Fruit fly (Drosophila melanogaster): ENCODE results near the gene Six4.
A peak's percentile ranks its signal among the peaks of the same experiment; 100 is the strongest.

The Six4 gene

DNA sequence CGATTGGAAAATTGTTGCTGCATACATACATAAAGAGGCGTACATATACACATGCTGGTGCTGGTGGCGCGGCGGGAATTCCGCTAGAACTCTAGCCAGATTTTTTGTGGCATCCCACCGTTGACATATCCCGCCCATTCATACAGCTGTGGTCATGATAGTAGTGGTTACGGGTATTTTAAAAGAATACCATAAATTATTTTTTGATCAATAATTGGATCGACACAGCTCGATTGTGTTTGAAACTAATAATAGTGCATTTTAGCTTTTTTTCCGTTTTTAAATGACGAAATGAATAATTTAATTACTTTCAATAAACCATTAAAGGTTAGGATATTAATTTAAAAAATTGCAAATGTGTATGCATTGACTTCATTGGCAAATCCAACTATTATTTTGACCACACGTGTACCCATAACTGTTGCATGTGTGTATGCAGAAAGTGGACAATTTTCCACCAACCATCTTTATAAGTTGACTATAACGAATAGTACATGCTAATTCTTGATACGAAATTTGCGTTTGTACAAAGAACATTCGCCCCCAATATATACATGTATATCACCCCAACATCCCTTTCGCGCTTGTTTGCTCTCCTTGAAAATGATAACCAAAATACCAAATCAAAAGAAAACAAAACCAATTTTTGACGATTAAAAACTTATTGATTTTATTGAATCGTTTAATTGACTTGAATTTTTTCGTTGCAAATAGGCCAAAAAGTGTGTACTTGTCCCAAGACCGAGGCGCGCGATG lies 20.5 kb downstream of the Six4 start:
- no peak for TF ChIP-seq CTCF (optimal IDR thresholded peaks at IDR 0.05)
- no peak for TF ChIP-seq CG8478 (optimal IDR thresholded peaks at IDR 0.05)

DNA sequence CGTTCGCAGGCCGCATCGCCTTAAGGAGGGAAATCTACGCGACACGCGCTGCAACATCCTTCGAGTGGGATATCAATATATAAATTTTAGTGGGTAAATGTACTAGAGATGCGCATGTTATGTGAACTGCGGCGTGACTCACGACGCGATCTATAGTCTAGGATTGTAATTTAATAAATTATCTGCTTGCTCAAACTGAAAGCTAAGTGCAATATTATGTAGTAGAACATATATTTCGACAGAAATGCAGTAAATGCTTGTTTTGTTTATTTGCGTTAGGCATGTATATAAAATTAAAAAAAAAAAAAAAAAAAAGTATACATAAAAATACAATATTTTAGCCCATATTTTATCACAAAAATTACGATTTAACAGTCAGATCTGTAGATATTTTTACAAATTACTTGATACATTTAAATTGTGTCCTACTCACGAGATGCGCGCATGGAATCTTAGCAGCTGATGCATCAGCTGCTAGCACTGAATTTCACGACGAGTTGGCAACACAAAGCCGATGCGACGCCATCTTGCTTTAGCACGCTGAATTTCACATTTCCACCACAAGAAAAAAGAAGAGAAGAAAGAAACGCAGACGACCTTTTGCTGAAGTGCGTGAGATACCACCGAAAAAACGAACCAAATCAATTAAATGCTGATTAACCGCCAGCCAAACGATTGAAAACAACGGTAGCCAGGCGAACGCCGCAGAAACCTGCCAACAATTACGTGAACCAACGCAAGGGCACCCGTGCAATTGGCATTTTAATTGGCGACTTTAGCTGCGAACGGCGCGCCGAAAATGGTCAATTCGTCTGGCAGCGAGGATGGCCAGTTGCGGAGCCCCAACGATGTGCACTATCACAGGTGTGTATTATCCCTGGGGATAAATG lies 21.3 kb downstream of the Six4 start, which contains the start of the genes CG4042 and Pitslre:
TSS of gene CG4042 (minus strand) at position 507 of the 890 bp plus-strand sequence.
TSS of gene Pitslre (plus strand) at position 528 of the 890 bp plus-strand sequence.
- TF ChIP-seq CG8478 (optimal IDR thresholded peaks at IDR 0.05), result no peak
- no peak for TF ChIP-seq CTCF (optimal IDR thresholded peaks at IDR 0.05)

- TF ChIP-seq CG8478 (optimal IDR thresholded peaks at IDR 0.05), result no peak
- peak in 1 of 2 experiments; percentile 9 for TF ChIP-seq CTCF (optimal IDR thresholded peaks at IDR 0.05)
Observed at dm6 chr3L:20769350-20769749, 23.2 kb downstream of the Six4 start, which contains the start of the genes CG4074 and CG4186. CG4074 (minus strand) TSS chr3L:20769500. CG4186 (plus strand) TSS chr3L:20769586.

DNA sequence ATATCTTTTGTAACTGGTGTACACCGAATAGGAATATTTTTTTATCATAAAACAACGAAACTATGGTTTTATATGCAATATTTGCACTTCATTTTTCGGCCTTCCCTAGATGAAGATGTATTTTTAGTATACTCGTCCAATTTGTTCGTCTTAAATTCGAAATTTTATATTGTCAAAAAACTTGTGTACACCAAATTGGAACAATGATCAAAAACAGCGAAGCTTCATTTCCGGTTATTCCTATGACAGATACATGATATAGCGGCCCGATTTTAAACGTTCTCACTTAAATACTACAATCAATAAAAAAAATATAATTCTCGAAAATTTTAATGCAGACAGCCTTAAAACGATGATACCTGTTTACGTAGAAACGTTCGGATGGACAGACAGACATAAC lies 25.4 kb downstream of the Six4 start:
- TF ChIP-seq CTCF (optimal IDR thresholded peaks at IDR 0.05) (no peak), CG8478 (optimal IDR thresholded peaks at IDR 0.05) (no peak)

DNA sequence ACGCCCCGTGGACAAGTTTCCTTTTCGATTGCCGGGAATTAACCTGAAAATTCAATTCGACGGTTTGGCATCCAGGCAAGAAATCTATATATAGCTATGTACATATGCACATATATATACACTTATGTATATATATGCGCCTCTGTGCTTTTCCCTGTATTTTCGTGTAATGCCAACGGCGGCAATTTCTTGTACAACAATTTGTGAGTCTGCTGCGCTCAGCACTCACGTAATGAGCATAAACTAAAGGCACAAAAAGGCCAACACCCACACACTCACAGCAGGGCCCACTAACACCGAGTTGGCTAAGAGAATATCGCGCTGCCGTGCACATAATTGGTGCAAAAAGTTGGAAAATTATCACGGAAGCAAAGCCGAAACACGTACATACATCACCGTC lies 31.1 kb downstream of the Six4 start:
- no peak for TF ChIP-seq CTCF (optimal IDR thresholded peaks at IDR 0.05)
- no peak for TF ChIP-seq CG8478 (optimal IDR thresholded peaks at IDR 0.05)

DNA sequence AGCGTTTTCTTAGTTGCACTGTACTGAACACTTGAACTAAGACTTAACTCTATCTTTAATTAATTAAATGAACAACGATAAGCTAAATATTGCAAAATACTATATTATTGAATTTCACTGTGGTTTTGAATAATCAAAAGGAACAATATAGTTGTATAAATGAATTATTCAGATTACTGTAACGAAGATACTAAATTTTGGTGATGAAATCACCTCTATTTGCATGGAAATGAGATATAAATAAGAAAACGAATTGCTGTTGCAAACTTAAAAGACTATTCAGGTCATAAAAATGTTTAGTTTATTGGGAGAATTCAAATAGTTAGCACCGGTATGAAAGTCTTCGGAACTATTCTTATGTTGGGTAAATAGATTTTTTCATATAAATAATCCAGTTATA lies 34.0 kb downstream of the Six4 start, which contains the start of gene CG43251:
TSS of gene CG43251 (plus strand) at position 301 of the 400 bp plus-strand sequence.
- TF ChIP-seq CG8478 (optimal IDR thresholded peaks at IDR 0.05) (no peak), CTCF (optimal IDR thresholded peaks at IDR 0.05) (no peak)

DNA sequence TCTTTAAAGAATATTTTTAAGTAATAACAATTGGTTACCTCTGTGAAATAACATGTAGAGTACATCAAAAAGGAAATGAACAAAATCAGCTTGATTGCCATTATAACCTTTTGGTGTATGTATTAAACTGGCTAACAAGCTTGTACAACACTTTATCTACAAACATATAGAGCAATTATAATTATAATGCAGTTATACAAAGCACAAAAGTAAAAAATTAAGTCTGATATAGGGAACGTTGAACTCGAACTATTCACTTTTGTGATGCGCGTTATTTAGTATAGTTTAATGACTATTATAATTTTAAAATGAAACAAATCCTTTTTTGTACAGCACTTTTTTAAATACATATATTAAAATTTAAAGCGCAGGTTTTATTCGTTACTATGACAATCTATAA lies 37.0 kb downstream of the Six4 start, which contains the start of gene CG33912:
TSS of gene CG33912 (minus strand) at position 101 of the 400 bp plus-strand sequence.
- no peak for TF ChIP-seq CTCF (optimal IDR thresholded peaks at IDR 0.05)
- no peak for TF ChIP-seq CG8478 (optimal IDR thresholded peaks at IDR 0.05)

- TF ChIP-seq CG8478 (optimal IDR thresholded peaks at IDR 0.05), result no peak
- no peak for TF ChIP-seq CTCF (optimal IDR thresholded peaks at IDR 0.05)
Observed at dm6 chr3L:20752964-20753363, 39.6 kb downstream of the Six4 start.

DNA sequence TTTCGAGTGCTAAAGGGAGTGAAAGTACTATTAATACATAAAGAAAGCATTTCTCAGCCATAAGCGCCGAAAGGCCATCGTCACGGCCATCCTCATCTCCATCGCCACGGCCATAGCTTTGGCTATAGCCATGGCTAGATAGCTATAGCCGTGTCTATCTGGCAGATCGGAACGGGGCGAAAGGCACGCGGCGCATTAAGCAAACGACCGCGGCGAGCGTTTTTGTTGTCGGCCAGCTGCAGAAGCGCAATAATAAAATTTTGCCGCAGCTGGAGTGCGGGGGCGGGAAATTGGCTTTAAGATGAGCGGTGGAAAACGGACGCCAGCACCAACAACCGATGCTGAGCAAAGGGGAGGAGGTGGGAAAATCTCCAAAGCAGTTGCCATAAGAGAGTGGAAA lies 42.2 kb downstream of the Six4 start:
- TF ChIP-seq CG8478 (optimal IDR thresholded peaks at IDR 0.05), result no peak

DNA sequence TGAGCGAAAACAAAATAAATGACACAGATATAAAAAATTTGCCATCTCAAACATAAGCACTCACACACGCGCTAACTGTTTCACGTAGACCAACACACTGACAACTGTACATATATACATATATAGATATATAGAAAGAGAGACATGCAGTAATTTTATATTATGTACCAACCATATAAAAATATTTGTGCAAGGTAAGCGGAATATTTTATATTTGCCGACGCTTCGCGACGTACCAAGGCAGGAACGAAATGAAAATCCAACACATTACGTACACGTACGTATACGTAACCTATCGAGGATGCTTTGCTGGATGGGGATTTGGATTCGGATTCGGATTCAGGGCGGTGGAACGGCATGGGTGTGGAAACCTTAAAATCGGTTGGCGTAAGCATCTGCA lies 44.0 kb downstream of the Six4 start:
- no peak for TF ChIP-seq CG8478 (optimal IDR thresholded peaks at IDR 0.05)
- TF ChIP-seq CTCF (optimal IDR thresholded peaks at IDR 0.05), result no peak

DNA sequence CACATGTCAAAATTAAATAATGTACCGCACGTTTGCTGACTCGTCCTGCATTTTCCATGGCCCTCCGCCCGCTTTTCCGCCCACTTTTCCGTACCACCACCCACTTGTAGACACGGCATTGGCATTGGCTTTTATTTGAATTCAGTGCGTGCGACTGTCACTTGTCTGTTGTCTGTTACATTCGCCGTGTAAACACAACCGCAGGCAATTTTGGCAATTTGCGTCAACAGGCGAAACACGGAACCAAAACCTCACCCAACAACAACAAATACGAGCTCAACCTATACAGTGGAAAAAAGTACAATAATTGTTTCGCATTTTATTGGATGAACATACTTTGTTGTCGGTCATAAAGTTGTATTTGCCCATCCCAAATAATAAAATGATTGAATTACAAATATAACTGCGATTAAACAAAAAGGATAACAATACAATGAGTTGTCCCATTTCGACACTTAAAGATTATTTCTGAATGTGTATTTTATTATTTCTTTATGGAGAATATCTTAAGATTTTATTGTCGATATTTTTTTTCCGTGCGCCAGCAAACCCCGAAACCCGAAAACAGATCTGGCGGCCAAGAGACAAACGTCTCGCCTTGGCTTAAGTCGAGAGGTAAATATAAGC lies 45.2 kb downstream of the Six4 start:
- TF ChIP-seq CG8478 (optimal IDR thresholded peaks at IDR 0.05) (no peak), CTCF (optimal IDR thresholded peaks at IDR 0.05) (no peak)

DNA sequence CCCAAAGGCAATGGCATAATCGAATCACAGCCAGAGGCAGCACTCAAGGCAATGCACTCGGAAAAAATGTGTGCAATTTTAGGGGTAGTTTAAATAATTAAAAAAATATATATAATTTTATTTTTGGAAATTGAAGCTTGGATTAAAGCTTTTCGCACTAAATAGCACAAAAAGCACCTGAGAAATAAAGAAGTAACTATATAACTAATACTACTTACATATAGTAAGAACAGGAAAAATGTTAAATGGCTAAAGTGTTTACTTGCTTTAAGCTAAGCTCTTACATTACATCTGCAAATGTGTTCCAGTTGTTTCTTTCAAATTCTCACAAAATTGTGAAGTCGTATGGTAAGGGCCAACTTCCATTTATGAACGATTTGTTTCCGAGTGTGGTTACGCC lies 53.2 kb downstream of the Six4 start, which contains the start of gene Gr77a:
TSS of gene Gr77a (minus strand) at position 17 of the 400 bp plus-strand sequence.
- TF ChIP-seq CTCF (optimal IDR thresholded peaks at IDR 0.05), result no peak
- TF ChIP-seq CG8478 (optimal IDR thresholded peaks at IDR 0.05), result no peak

All from S2 (cell line).